Worm (Caenorhabditis elegans): ENCODE data around the gene K01B6.3.

DNA sequence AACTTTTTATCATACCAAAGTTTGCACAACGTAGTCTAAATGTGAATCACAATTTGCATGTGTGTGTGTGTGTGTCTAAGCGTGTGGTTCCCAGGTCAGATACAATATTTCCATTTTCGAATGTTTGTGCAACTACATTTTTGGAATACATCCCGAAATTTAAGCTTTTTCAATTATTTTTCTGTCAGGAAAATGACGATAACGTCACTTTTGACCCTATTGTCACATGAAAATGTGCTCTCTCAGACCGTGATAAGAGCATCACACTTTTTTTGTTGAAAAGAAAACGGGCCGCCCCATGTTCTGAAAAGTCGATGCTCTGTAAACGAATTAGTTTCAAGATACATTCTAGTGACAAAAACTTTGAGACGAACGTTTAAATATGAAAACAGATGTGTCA, 45.0 kb upstream of the K01B6.3 start:
- TF ChIP-seq tlf-1 (GFP tag; optimal IDR thresholded peaks at IDR 0.05) (no peak), pbrm-1 (GFP tag; IDR thresholded peaks at IDR 0.05) (no peak), mcd-1 (GFP tag; IDR thresholded peaks at IDR 0.05) (no peak), unc-130 (GFP tag; optimal IDR thresholded peaks at IDR 0.05) (no peak), F55B11.4 (tag; optimal IDR thresholded peaks at IDR 0.05; ENCODE audit: borderline replicate concordance, insufficient read depth) (no peak), unc-62 (GFP tag; optimal IDR thresholded peaks at IDR 0.05) (no peak), snpc-4 (GFP tag; optimal IDR thresholded peaks at IDR 0.05) (no peak), snpc-4 (tag; optimal IDR thresholded peaks at IDR 0.05) (no peak), lsy-27 (tag; optimal IDR thresholded peaks at IDR 0.05; ENCODE audit: borderline replicate concordance, insufficient read depth) (no peak), ztf-26 (tag; optimal IDR thresholded peaks at IDR 0.05) (no peak), F22D6.2 (tag; optimal IDR thresholded peaks at IDR 0.05) (no peak), lin-35 (GFP tag; optimal IDR thresholded peaks at IDR 0.05) (no peak)

All from whole organism, young adult.